Worm (Caenorhabditis elegans) whole organism, L4/young adult: ENCODE results near the gene C18E9.8.

ENCODE experiments used
- dao-5 ChIP-seq: sonication (generic microtip); optimal IDR thresholded peaks from 2 replicates; lab custom pipeline; 2016; ENCODE audit warnings: missing genotype, missing genetic modification characterization, moderate library complexity, missing compliant biosample characterization
- him-1 ChIP-seq: sonication (generic microtip); optimal IDR thresholded peaks from 2 replicates; lab custom pipeline; 2016; ENCODE audit warnings: missing genotype, missing genetic modification reagents, missing genetic modification characterization, missing compliant biosample characterization

DNA sequence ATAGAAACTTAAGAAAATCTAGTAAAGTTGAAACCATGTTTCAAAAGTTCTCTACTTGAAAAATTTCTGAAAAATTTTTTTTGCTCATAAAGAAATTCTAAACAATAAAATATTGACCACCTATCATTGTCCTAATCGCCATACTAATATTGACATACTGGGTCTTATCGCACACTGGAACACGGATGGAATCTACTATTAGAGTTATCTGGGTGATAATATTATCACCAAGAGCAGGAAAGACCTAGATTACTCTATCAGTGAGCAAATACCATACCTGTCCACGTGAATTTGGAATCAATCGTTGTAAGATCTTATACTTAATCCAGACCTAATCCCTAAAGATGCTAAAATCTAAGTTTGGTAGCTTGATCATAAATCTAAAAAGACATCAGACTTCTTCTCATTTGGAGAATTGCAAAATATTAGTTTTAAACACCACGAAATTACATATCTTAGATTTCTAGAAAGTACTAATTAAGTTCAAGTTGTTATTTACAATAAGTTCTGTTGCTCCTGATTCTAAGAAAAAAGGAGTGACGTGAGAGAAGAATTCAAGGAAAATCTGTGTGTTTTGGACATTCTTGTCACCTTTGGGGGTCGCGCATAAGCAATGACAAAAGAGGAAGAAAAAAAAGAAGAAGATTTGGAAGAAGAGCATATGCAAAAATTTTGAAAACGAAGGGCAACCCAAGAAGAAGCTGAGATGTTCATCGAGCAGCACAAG is 22.3 kb upstream of the C18E9.8 start:
- TF ChIP-seq dao-5 (no peak), him-1 (tag; lab: Kevin White, UChicago) (no peak)
